Worm (Caenorhabditis elegans): ENCODE measurements around the gene C17G10.10.
"Not testable (repeated sequence)": the region's sequence is repeated elsewhere in the genome, so short reads cannot be mapped to it uniquely, and the experiment has no call there.

C17G10.10 gene

ce11 chrII:5628326-5628818, 29.2 kb upstream of the C17G10.10 start, which contains the start of gene F59E12.15:
F59E12.15 (minus strand) TSS chrII:5628376.
- TF ChIP-seq fkh-3 (tag; optimal IDR thresholded peaks at IDR 0.05) (no peak), nhr-80 (tag; optimal IDR thresholded peaks at IDR 0.05) (no peak), F37B4.10 (GFP tag; IDR thresholded peaks at IDR 0.05) (no peak), nhr-179 (tag; optimal IDR thresholded peaks at IDR 0.05) (no peak), F52B5.7 (tag; optimal IDR thresholded peaks at IDR 0.05) (no peak), Y95B8A.8 (GFP tag; IDR thresholded peaks at IDR 0.05) (no peak), ceh-27 (GFP tag; optimal IDR thresholded peaks at IDR 0.05) (no peak), lin-26 (GFP tag; IDR thresholded peaks at IDR 0.05) (no peak), dox-1 (GFP tag; IDR thresholded peaks at IDR 0.05) (no peak), rec-8 (tag; optimal IDR thresholded peaks at IDR 0.05) (no peak), hmg-1.2 (GFP tag; IDR thresholded peaks at IDR 0.05) (no peak), pbrm-1 (GFP tag; IDR thresholded peaks at IDR 0.05) (no peak), lsl-1 (GFP tag; optimal IDR thresholded peaks at IDR 0.05) (no peak), lin-54 (GFP tag; optimal IDR thresholded peaks at IDR 0.05) (no peak), hrde-1 (tag; optimal IDR thresholded peaks at IDR 0.05; ENCODE audit: borderline replicate concordance) (no peak), F10E7.11 (tag; optimal IDR thresholded peaks at IDR 0.05) (no peak), attf-5 (GFP tag; optimal IDR thresholded peaks at IDR 0.05) (no peak), lsy-27 (tag; optimal IDR thresholded peaks at IDR 0.05; ENCODE audit: borderline replicate concordance, insufficient read depth) (no peak), tbp1 (GFP tag; optimal IDR thresholded peaks at IDR 0.05) (no peak), nfyb-1 (GFP tag; IDR thresholded peaks at IDR 0.05) (no peak)

ce11 chrII:5622383-5622939, 23.3 kb upstream of the C17G10.10 start, which contains the start of the genes eif-3.L and npl-4.2:
eif-3.L (minus strand) TSS chrII:5622483.
npl-4.2 (plus strand) TSS chrII:5622889.
- TF ChIP-seq fkh-3 (tag; optimal IDR thresholded peaks at IDR 0.05); nhr-27 (tag; optimal IDR thresholded peaks at IDR 0.05); F49E8.2 (tag; optimal IDR thresholded peaks at IDR 0.05; ENCODE audit: insufficient read depth): not testable (repeated sequence)

ce11 chrII:5619298-5619697, 20.1 kb upstream of the C17G10.10 start, which contains the start of gene dhs-6:
dhs-6 (minus strand) TSS chrII:5619319.
- TF ChIP-seq ztf-3 (GFP tag; optimal IDR thresholded peaks at IDR 0.05) (no peak), repo-1 (tag; optimal IDR thresholded peaks at IDR 0.05) (no peak), ZK185.1 (tag; optimal IDR thresholded peaks at IDR 0.05; ENCODE audit: poor library complexity, severe bottlenecking) (peak; percentile 49), T07F8.4 (tag; optimal IDR thresholded peaks at IDR 0.05) (no peak), snpc-3.4 (tag; optimal IDR thresholded peaks at IDR 0.05) (peak; percentile 49), snpc-4 (GFP tag; optimal IDR thresholded peaks at IDR 0.05) (no peak), snpc-4 (tag; optimal IDR thresholded peaks at IDR 0.05) (peak in 2 of 4 experiments; percentile 37 to 39), lsl-1 (GFP tag; optimal IDR thresholded peaks at IDR 0.05) (no peak), madf-6 (GFP tag; IDR thresholded peaks at IDR 0.05) (peak; percentile 15; the same call in 1 of the 2 replicates), madf-3 (GFP tag; IDR thresholded peaks at IDR 0.05) (0 out of 2 replicates have a peak, but pooled peaks have one; percentile 28)

- TF ChIP-seq rpc-1 (optimal IDR thresholded peaks at IDR 0.05) = no peak
- TF ChIP-seq rpc-1 (tag; optimal IDR thresholded peaks at IDR 0.05) = no peak
- TF ChIP-seq unc-130 (GFP tag; optimal IDR thresholded peaks at IDR 0.05) = no peak
- TF ChIP-seq xnd-1 (tag; optimal IDR thresholded peaks at IDR 0.05) = no peak
- TF ChIP-seq ztf-28 (GFP tag; IDR thresholded peaks at IDR 0.05) = no peak
- TF ChIP-seq F52B5.7 (tag; optimal IDR thresholded peaks at IDR 0.05) = no peak
- TF ChIP-seq ama-1 (optimal IDR thresholded peaks at IDR 0.05) = no peak
- TF ChIP-seq ama-1 (GFP tag; optimal IDR thresholded peaks at IDR 0.05) = no peak
- TF ChIP-seq mcd-1 (GFP tag; IDR thresholded peaks at IDR 0.05) = no peak
- TF ChIP-seq cebp-2 (GFP tag; IDR thresholded peaks at IDR 0.05) = no peak
- TF ChIP-seq lsy-27 (tag; optimal IDR thresholded peaks at IDR 0.05; ENCODE audit: borderline replicate concordance, insufficient read depth) = no peak
- TF ChIP-seq F23B12.7 (tag; optimal IDR thresholded peaks at IDR 0.05; ENCODE audit: insufficient read depth) = no peak
- no peak for TF ChIP-seq cebp-1 (GFP tag; IDR thresholded peaks at IDR 0.05)
- TF ChIP-seq cebp-1 (tag; optimal IDR thresholded peaks at IDR 0.05) = no peak
- TF ChIP-seq madf-3 (GFP tag; IDR thresholded peaks at IDR 0.05) = no peak
- no peak for TF ChIP-seq zfh-2 (GFP tag; conservative IDR thresholded peaks at IDR 0.05)
These were observed 8.6 kb upstream of the C17G10.10 start, which contains the start of gene C17G10.7 for ce11 chrII:5607756-5608155. C17G10.7 (minus strand) TSS chrII:5607856.
